Fruit fly (Drosophila melanogaster) whole organism, embryonic: ENCODE measurements around the gene Gr5a.
A peak's percentile ranks its signal among the peaks of the same experiment; 100 is the strongest.

ENCODE experiments used
- CG15696 ChIP-seq: fragments of 200-800 bp; sonication (Bioruptor generic); optimal IDR thresholded peaks from 2 replicates; lab custom pipeline; 2019; ENCODE audit warnings: missing biosample characterization, mild to moderate bottlenecking, missing genetic modification characterization, moderate library complexity
- eyg ChIP-seq: fragments of 200-800 bp; sonication (Bioruptor generic); optimal IDR thresholded peaks from 3 replicates; lab custom pipeline; 2016; ENCODE audit warnings: missing biosample characterization, missing genetic modification characterization
- fru ChIP-seq: fragments of >200 bp; optimal IDR thresholded peaks from 2 replicates; lab custom pipeline; 2017
- unc-4 ChIP-seq: fragments of 200-800 bp; sonication (Bioruptor generic); IDR thresholded peaks from 2 replicates; pipeline ENCODE4 v1.3.6; 2022; ENCODE audit warnings: missing biosample characterization, missing genetic modification characterization; ENCODE audit not compliant: partially characterized antibody

DNA sequence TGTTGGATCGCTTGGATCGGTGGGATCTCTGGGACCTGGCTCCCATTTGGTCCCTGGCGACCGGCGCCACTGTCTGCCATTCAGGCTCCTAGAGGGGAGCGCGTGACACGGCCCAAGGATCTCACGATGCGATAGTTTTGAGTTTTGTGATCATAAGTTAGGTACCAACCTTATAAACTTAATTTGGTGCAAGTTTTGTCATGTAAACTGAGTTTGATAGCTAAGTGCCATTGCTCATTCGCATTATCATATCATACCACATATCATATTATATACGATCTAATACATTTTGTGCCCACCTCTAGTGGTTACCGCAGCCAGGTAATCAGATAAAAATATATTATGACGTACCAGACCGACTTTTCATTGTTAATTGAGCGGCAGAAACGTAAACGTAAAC is 15.5 kb downstream of the Gr5a start:
- TF ChIP-seq eyg (GFP tag; lab: Kevin White, UChicago) (no peak), CG15696 (tag; lab: Kevin White, UChicago) (no peak), unc-4 (peak; percentile 47; the same call in 1 of the 2 replicates), fru (lab: Kevin White, UChicago) (no peak)
